Fruit fly (Drosophila melanogaster) whole organism, embryonic: Measurements from ENCODE around the gene CG46244.

Experiments used
- B-H1 ChIP-seq: fragments of 200-800 bp; sonication (Bioruptor generic); IDR thresholded peaks from 3 replicates; pipeline ENCODE4 v1.3.6; 2022; ENCODE audit warnings: missing biosample characterization, missing genetic modification characterization
- Bteb2 ChIP-seq: fragments of 200-800 bp; sonication (Bioruptor generic); optimal IDR thresholded peaks from 2 replicates; lab custom pipeline; 2016; ENCODE audit warnings: missing biosample characterization, missing genetic modification characterization
- CG10431 ChIP-seq: fragments of 200-800 bp; sonication (Bioruptor generic); optimal IDR thresholded peaks from 3 replicates; lab custom pipeline; 2018; ENCODE audit warnings: missing biosample characterization, mild to moderate bottlenecking, missing genetic modification characterization
- CG11456 ChIP-seq: fragments of 200-800 bp; sonication (Bioruptor generic); IDR thresholded peaks from 3 replicates; pipeline ENCODE4 v1.3.6; 2022; ENCODE audit warnings: missing biosample characterization, missing genetic modification characterization
- CG11695 ChIP-seq: fragments of 200-800 bp; sonication (Bioruptor generic); IDR thresholded peaks from 3 replicates; pipeline ENCODE4 v1.3.6; 2022; ENCODE audit warnings: missing biosample characterization, missing genetic modification characterization
- CG13296 ChIP-seq: fragments of 200-800 bp; sonication (Bioruptor generic); optimal IDR thresholded peaks from 3 replicates; lab custom pipeline; 2018; ENCODE audit warnings: missing biosample characterization, mild to moderate bottlenecking, missing genetic modification characterization
- CG15479 ChIP-seq: fragments of 200-800 bp; sonication (Bioruptor generic); optimal IDR thresholded peaks from 3 replicates; lab custom pipeline; 2019; ENCODE audit warnings: missing biosample characterization, mild to moderate bottlenecking, missing genetic modification characterization, moderate library complexity
- CG17328 ChIP-seq: fragments of 200-800 bp; sonication (Bioruptor generic); IDR thresholded peaks from 2 replicates; pipeline ENCODE4 v1.3.6; 2022; ENCODE audit warnings: missing biosample characterization, missing genetic modification characterization
- CG17359 ChIP-seq: fragments of 200-800 bp; sonication (Bioruptor generic); optimal IDR thresholded peaks from 3 replicates; lab custom pipeline; 2018; ENCODE audit warnings: missing biosample characterization, mild to moderate bottlenecking, missing genetic modification characterization, moderate library complexity
- CG17385 ChIP-seq: fragments of 200-800 bp; sonication (Bioruptor generic); optimal IDR thresholded peaks from 3 replicates; lab custom pipeline; 2018; ENCODE audit warnings: missing biosample characterization, mild to moderate bottlenecking, missing genetic modification characterization
- CG17612 ChIP-seq: fragments of 200-800 bp; sonication (Bioruptor generic); IDR thresholded peaks from 2 replicates; pipeline ENCODE4 v1.3.6; 2022; ENCODE audit warnings: missing biosample characterization, missing genetic modification characterization
- CG17802 ChIP-seq: fragments of 200-800 bp; sonication (Bioruptor generic); optimal IDR thresholded peaks from 2 replicates; lab custom pipeline; 2018; ENCODE audit warnings: missing biosample characterization, mild to moderate bottlenecking, missing genetic modification characterization, moderate library complexity
- CG30403 ChIP-seq: fragments of 200-800 bp; sonication (Bioruptor generic); optimal IDR thresholded peaks from 3 replicates; lab custom pipeline; 2016; ENCODE audit warnings: missing biosample characterization, missing genetic modification characterization
- CG6272 ChIP-seq: fragments of 200-800 bp; sonication (Bioruptor generic); IDR thresholded peaks from 2 replicates; pipeline ENCODE4 v1.3.6; 2022; ENCODE audit warnings: missing biosample characterization, missing genetic modification characterization
- CG6689 ChIP-seq: fragments of 200-800 bp; sonication (Bioruptor generic); IDR thresholded peaks from 2 replicates; pipeline ENCODE4 v1.3.6; 2022; ENCODE audit warnings: missing biosample characterization, missing genetic modification characterization
- CG6765 ChIP-seq: fragments of 200-800 bp; sonication (Bioruptor generic); optimal IDR thresholded peaks from 3 replicates; lab custom pipeline; 2017; ENCODE audit warnings: missing biosample characterization, mild to moderate bottlenecking, missing genetic modification characterization
- CG7786 ChIP-seq: fragments of 200-800 bp; sonication (Bioruptor generic); optimal IDR thresholded peaks from 2 replicates; lab custom pipeline; 2016; ENCODE audit warnings: missing biosample characterization, missing genetic modification characterization
- CG7987 ChIP-seq: fragments of 200-800 bp; sonication (Bioruptor generic); optimal IDR thresholded peaks from 2 replicates; lab custom pipeline; 2018; ENCODE audit warnings: missing biosample characterization, mild to moderate bottlenecking, missing genetic modification characterization, moderate library complexity
- CG8765 ChIP-seq: fragments of 200-800 bp; sonication (Bioruptor generic); IDR thresholded peaks from 2 replicates; pipeline ENCODE4 v1.3.6; 2022; ENCODE audit warnings: missing biosample characterization, missing genetic modification characterization
- CG9609 ChIP-seq: fragments of 200-800 bp; sonication (Bioruptor generic); optimal IDR thresholded peaks from 3 replicates; lab custom pipeline; 2016; ENCODE audit warnings: missing biosample characterization, missing genetic modification characterization
- D19A ChIP-seq: fragments of 200-800 bp; optimal IDR thresholded peaks from 3 replicates; lab custom pipeline; 2019; ENCODE audit warnings: missing biosample characterization, mild to moderate bottlenecking, missing genetic modification characterization, moderate library complexity
- Dp ChIP-seq: fragments of 200-800 bp; sonication (Bioruptor generic); optimal IDR thresholded peaks from 2 replicates; lab custom pipeline; 2018; ENCODE audit warnings: missing biosample characterization, mild to moderate bottlenecking, missing genetic modification characterization, moderate library complexity
- Gug ChIP-seq: fragments of 200-800 bp; sonication (Bioruptor generic); IDR thresholded peaks from 4 replicates; pipeline ENCODE4 v1.3.6; 2022; ENCODE audit warnings: missing biosample characterization, missing genetic modification characterization
- H2.0 ChIP-seq: fragments of 200-800 bp; sonication (Bioruptor generic); IDR thresholded peaks from 2 replicates; pipeline ENCODE4 v1.3.6; 2022; ENCODE audit warnings: missing biosample characterization, missing genetic modification characterization
- Hey ChIP-seq: fragments of 200-800 bp; sonication (Bioruptor generic); optimal IDR thresholded peaks from 3 replicates; lab custom pipeline; 2018; ENCODE audit warnings: missing biosample characterization, mild to moderate bottlenecking, missing genetic modification characterization
- NC2β ChIP-seq: fragments of 200-800 bp; sonication (Bioruptor generic); optimal IDR thresholded peaks from 2 replicates; lab custom pipeline; 2016; ENCODE audit warnings: missing biosample characterization, missing genetic modification characterization
- NfI ChIP-seq: fragments of 200-800 bp; sonication (Bioruptor generic); optimal IDR thresholded peaks from 3 replicates; lab custom pipeline; 2018; ENCODE audit warnings: missing biosample characterization, mild to moderate bottlenecking, missing genetic modification characterization, moderate library complexity
- YL-1 ChIP-seq: fragments of 200-800 bp; sonication (Bioruptor generic); optimal IDR thresholded peaks from 3 replicates; lab custom pipeline; 2017; ENCODE audit warnings: missing biosample characterization, mild to moderate bottlenecking, missing genetic modification characterization
- amos ChIP-seq: fragments of 200-800 bp; sonication (Bioruptor generic); IDR thresholded peaks from 2 replicates; pipeline ENCODE4 v1.3.6; 2022; ENCODE audit warnings: missing biosample characterization, missing genetic modification characterization; ENCODE audit not compliant: partially characterized antibody
- aop ChIP-seq: fragments of 200-800 bp; sonication (Bioruptor generic); IDR thresholded peaks from 2 replicates; pipeline ENCODE4 v1.3.6; 2022; ENCODE audit warnings: missing biosample characterization, missing genetic modification characterization
- ase ChIP-seq: fragments of 200-800 bp; sonication (Bioruptor generic); IDR thresholded peaks from 3 replicates; pipeline ENCODE4 v1.3.6; 2022; ENCODE audit warnings: missing biosample characterization, missing genetic modification characterization
- br ChIP-seq: fragments of >200 bp; optimal IDR thresholded peaks from 2 replicates; lab custom pipeline; 2017
- cas ChIP-seq: fragments of 200-800 bp; sonication (Bioruptor generic); IDR thresholded peaks from 2 replicates; pipeline ENCODE4 v1.3.6; 2022; ENCODE audit warnings: missing biosample characterization, missing genetic modification characterization
- emc ChIP-seq: fragments of 200-800 bp; sonication (Bioruptor generic); optimal IDR thresholded peaks from 2 replicates; lab custom pipeline; 2016; ENCODE audit warnings: missing biosample characterization, missing genetic modification characterization
- eve ChIP-seq, 2 experiments: fragments of >200 bp; optimal IDR thresholded peaks; 2 replicates each; lab custom pipeline; 2017; ENCODE audit warnings: missing biosample characterization in 2 of 2, missing genetic modification characterization in 2 of 2
- eyg ChIP-seq: fragments of 200-800 bp; sonication (Bioruptor generic); optimal IDR thresholded peaks from 3 replicates; lab custom pipeline; 2016; ENCODE audit warnings: missing biosample characterization, missing genetic modification characterization
- fd3F ChIP-seq: fragments of 200-800 bp; sonication (Bioruptor generic); optimal IDR thresholded peaks from 2 replicates; lab custom pipeline; 2018; ENCODE audit warnings: missing biosample characterization, mild to moderate bottlenecking, missing genetic modification characterization, moderate library complexity
- gce ChIP-seq: fragments of 200-800 bp; sonication (Bioruptor generic); IDR thresholded peaks from 3 replicates; pipeline ENCODE4 v1.3.6; 2022; ENCODE audit warnings: missing biosample characterization, missing genetic modification characterization
- ind ChIP-seq: fragments of 200-800 bp; sonication (Bioruptor generic); optimal IDR thresholded peaks from 3 replicates; lab custom pipeline; 2016; ENCODE audit warnings: missing biosample characterization, missing genetic modification characterization
- kah ChIP-seq: fragments of 200-800 bp; sonication (Bioruptor generic); optimal IDR thresholded peaks from 2 replicates; lab custom pipeline; 2018; ENCODE audit warnings: missing biosample characterization, mild to moderate bottlenecking, missing genetic modification characterization
- klu ChIP-seq: fragments of 200-800 bp; sonication (Bioruptor generic); IDR thresholded peaks from 2 replicates; pipeline ENCODE4 v1.3.6; 2022; ENCODE audit warnings: missing biosample characterization, missing genetic modification characterization
- onecut ChIP-seq: fragments of 200-800 bp; sonication (Bioruptor generic); IDR thresholded peaks from 2 replicates; pipeline ENCODE4 v1.3.6; 2022; ENCODE audit warnings: missing biosample characterization, missing genetic modification characterization
- pb ChIP-seq: fragments of 200-800 bp; sonication (Bioruptor generic); optimal IDR thresholded peaks from 3 replicates; lab custom pipeline; 2016; ENCODE audit warnings: missing biosample characterization, missing genetic modification characterization
- schlank ChIP-seq: fragments of 200-800 bp; sonication (Bioruptor generic); optimal IDR thresholded peaks from 2 replicates; lab custom pipeline; 2018; ENCODE audit warnings: missing biosample characterization, mild to moderate bottlenecking, missing genetic modification characterization
- sim ChIP-seq: fragments of 200-800 bp; sonication (Bioruptor generic); IDR thresholded peaks from 2 replicates; pipeline ENCODE4 v1.3.6; 2022; ENCODE audit warnings: missing biosample characterization, missing genetic modification characterization
- sima ChIP-seq: fragments of 200-800 bp; sonication (Bioruptor generic); optimal IDR thresholded peaks from 2 replicates; lab custom pipeline; 2016; ENCODE audit warnings: missing biosample characterization, missing genetic modification characterization
- sqz ChIP-seq: fragments of 200-800 bp; sonication (Bioruptor generic); optimal IDR thresholded peaks from 3 replicates; lab custom pipeline; 2018; ENCODE audit warnings: missing biosample characterization, mild to moderate bottlenecking, missing genetic modification characterization
- ssp ChIP-seq: fragments of 200-800 bp; sonication (Bioruptor generic); IDR thresholded peaks from 2 replicates; pipeline ENCODE4 v1.3.6; 2022; ENCODE audit warnings: missing biosample characterization, missing genetic modification characterization
- sug ChIP-seq: fragments of 200-800 bp; optimal IDR thresholded peaks from 2 replicates; lab custom pipeline; 2019; ENCODE audit warnings: missing biosample characterization, mild to moderate bottlenecking, missing genetic modification characterization, moderate library complexity
- tin ChIP-seq: fragments of 200-800 bp; sonication (Bioruptor generic); optimal IDR thresholded peaks from 3 replicates; lab custom pipeline; 2016; ENCODE audit warnings: missing biosample characterization, missing genetic modification characterization
- z ChIP-seq: fragments of 200-800 bp; sonication (Bioruptor generic); IDR thresholded peaks from 3 replicates; pipeline ENCODE4 v1.3.6; 2022; ENCODE audit warnings: missing biosample characterization, missing genetic modification characterization
- zfh1 ChIP-seq: fragments of 200-800 bp; sonication (Bioruptor generic); IDR thresholded peaks from 3 replicates; pipeline ENCODE4 v1.3.6; 2022; ENCODE audit warnings: missing biosample characterization, missing genetic modification characterization

The CG46244 gene

dm6 chr2L:19758511-19759128 lies 152.3 kb downstream of the CG46244 start, which contains the start of the genes CG10628 and Dus3 (continued):
- no peak for TF ChIP-seq eve (GFP tag; optimal IDR thresholded peaks at IDR 0.05; lab: Kevin White, UChicago)
- peak; percentile 80 for TF ChIP-seq CG13296 (GFP tag; lab: Kevin White, UChicago)
- TF ChIP-seq CG15479: peak; percentile 72
- peak; percentile 71 for TF ChIP-seq CG8765 (GFP tag; lab: Robert Waterston, UW)
- TF ChIP-seq sima: peak; percentile 65
- peak; percentile 96 for TF ChIP-seq ind (GFP tag; lab: Kevin White, UChicago)
- peak; percentile 73 for TF ChIP-seq Hey (tag; lab: Kevin White, UChicago)
- peak; percentile 89 for TF ChIP-seq ase
- TF ChIP-seq CG11456 (GFP tag; lab: Robert Waterston, UW): peak; percentile 95
- TF ChIP-seq CG17385: peak; percentile 98
- peak; percentile 83 for TF ChIP-seq fd3F (GFP tag; lab: Kevin White, UChicago)
- peak; percentile 90 for TF ChIP-seq CG6272 (GFP tag; lab: Robert Waterston, UW)
- TF ChIP-seq CG7987 (GFP tag; lab: Kevin White, UChicago): peak; percentile 81
- peak; percentile 70; the same call in 1 of the 3 replicates for TF ChIP-seq gce (GFP tag; lab: Robert Waterston, UW)
- peak; percentile 95 for TF ChIP-seq CG30403 (GFP tag; lab: Kevin White, UChicago)
- TF ChIP-seq YL-1 (GFP tag; lab: Kevin White, UChicago): peak; percentile 73
- no peak for TF ChIP-seq br (lab: Kevin White, UChicago)
- TF ChIP-seq aop (GFP tag; lab: Robert Waterston, UW): peak; percentile 66
- TF ChIP-seq sim: peak; percentile 69; the same call in 1 of the 2 replicates
- TF ChIP-seq amos (GFP tag; lab: Robert Waterston, UW): peak; percentile 47; the same call in 1 of the 2 replicates
- peak; percentile 84 for TF ChIP-seq emc (GFP tag; lab: Kevin White, UChicago)
- TF ChIP-seq kah (GFP tag; lab: Kevin White, UChicago): peak; percentile 71
- TF ChIP-seq NfI: peak; percentile 92
- TF ChIP-seq CG17612 (GFP tag; lab: Robert Waterston, UW): peak; percentile 75
- peak; percentile 88 for TF ChIP-seq B-H1 (GFP tag; lab: Robert Waterston, UW)
- TF ChIP-seq ssp (GFP tag; lab: Robert Waterston, UW): peak; percentile 80
- peak; percentile 90 for TF ChIP-seq NC2β
- peak; percentile 90 for TF ChIP-seq H2.0
- peak; percentile 91 for TF ChIP-seq cas (GFP tag; lab: Robert Waterston, UW)
- TF ChIP-seq pb (GFP tag; lab: Kevin White, UChicago): peak; percentile 84
- TF ChIP-seq CG9609 (GFP tag; lab: Kevin White, UChicago): peak; percentile 94
- peak; percentile 81 for TF ChIP-seq onecut (GFP tag; lab: Robert Waterston, UW)
- peak; percentile 90 for TF ChIP-seq tin
- TF ChIP-seq Bteb2 (GFP tag; lab: Kevin White, UChicago): peak; percentile 93
- TF ChIP-seq sqz (GFP tag; lab: Kevin White, UChicago): no peak
- TF ChIP-seq zfh1: peak; percentile 92
- TF ChIP-seq klu (GFP tag; lab: Robert Waterston, UW): peak; percentile 84
- TF ChIP-seq CG17359 (tag; lab: Kevin White, UChicago): peak; percentile 89
- peak; percentile 75 for TF ChIP-seq schlank (tag; lab: Kevin White, UChicago)
- peak; percentile 84 for TF ChIP-seq eyg
- TF ChIP-seq sug (tag; lab: Kevin White, UChicago): peak; percentile 91
- TF ChIP-seq CG10431 (GFP tag; lab: Kevin White, UChicago): peak; percentile 30
- peak; percentile 90 for TF ChIP-seq CG17328 (GFP tag; lab: Robert Waterston, UW)
- peak; percentile 46; the same call in 1 of the 3 replicates for TF ChIP-seq z (GFP tag; lab: Robert Waterston, UW)
- TF ChIP-seq CG17802: peak; percentile 76
- peak; percentile 92 for TF ChIP-seq CG6689 (GFP tag; lab: Robert Waterston, UW)
- TF ChIP-seq CG7786 (GFP tag; lab: Kevin White, UChicago): peak; percentile 92
- TF ChIP-seq Gug: peak; percentile 88
- TF ChIP-seq CG11695 (GFP tag; lab: Robert Waterston, UW): peak; percentile 90
- peak; percentile 72 for TF ChIP-seq D19A (tag; lab: Kevin White, UChicago)
- TF ChIP-seq Dp (GFP tag; lab: Kevin White, UChicago): peak; percentile 43
- peak; percentile 66 for TF ChIP-seq CG6765
